Worm (Caenorhabditis elegans): Measurements from ENCODE around the gene ZK512.7.
A peak's percentile ranks its signal among the peaks of the same experiment; 100 is the strongest.

Gene ZK512.7

ce11 chrIII:9110270-9110669 is 28.2 kb downstream of the ZK512.7 start:
- TF ChIP-seq Y48G9A.11 (GFP tag; IDR thresholded peaks at IDR 0.05) (no peak), ctbp-1 (GFP tag; IDR thresholded peaks at IDR 0.05) (no peak), aha-1 (tag) (peak; percentile 31), pqm-1 (tag; optimal IDR thresholded peaks at IDR 0.05) (no peak), lir-3 (tag; optimal IDR thresholded peaks at IDR 0.05) (no peak), lsy-2 (tag; optimal IDR thresholded peaks at IDR 0.05) (no peak), hlh-11 (tag; optimal IDR thresholded peaks at IDR 0.05) (no peak), dve-1 (tag; optimal IDR thresholded peaks at IDR 0.05; ENCODE audit: insufficient read depth) (no peak), daf-16 (GFP tag; optimal IDR thresholded peaks at IDR 0.05) (no peak), daf-16 (tag; optimal IDR thresholded peaks at IDR 0.05) (peak; percentile 37), nhr-111 (GFP tag; optimal IDR thresholded peaks at IDR 0.05) (no peak), zfp-2 (tag; optimal IDR thresholded peaks at IDR 0.05) (no peak), mdt-29 (GFP tag; IDR thresholded peaks at IDR 0.05) (no peak)

DNA sequence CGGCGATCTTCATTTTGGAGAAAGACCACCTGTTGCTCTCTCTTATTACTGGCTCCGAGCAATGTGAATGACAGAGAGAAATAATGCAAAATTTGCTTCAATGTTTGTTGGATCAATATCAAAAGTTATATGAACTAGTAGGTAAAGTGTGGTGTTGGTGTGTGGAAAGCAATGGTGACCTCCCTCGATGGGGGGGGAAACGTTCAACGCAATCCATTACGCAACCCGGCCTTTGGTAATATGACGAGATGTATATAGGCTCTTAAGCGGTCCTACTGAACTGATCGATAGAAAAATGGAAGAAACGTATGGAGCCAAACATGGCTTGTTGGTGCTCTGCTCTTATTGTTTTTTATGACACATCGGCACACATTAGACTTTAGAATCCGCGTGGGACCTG is 28.8 kb downstream of the ZK512.7 start:
- no peak for TF ChIP-seq ctbp-1 (GFP tag; IDR thresholded peaks at IDR 0.05)

DNA sequence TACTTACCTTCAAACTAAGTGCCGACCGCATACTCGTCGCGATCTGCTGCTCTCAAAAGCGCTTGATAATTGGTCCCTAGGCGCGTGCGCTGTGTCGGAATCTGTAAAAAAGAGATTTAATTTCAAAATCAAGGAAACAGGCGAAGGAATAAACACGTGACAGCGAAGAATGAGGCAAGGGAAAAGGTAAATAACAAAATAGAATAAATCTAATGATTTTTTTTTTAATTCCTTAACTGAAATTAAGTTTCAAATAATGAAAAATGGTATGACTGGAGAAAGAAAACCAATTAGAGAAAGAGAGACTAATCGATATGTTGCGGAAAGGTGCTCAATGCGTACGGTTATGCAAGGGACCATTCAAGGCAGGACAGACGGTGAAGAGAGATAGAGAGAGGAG is 29.3 kb downstream of the ZK512.7 start, which contains the start of gene cya-1:
TSS of gene cya-1 (minus strand) at position 101 of the 400 bp plus-strand sequence.
- TF ChIP-seq lin-15B (tag; optimal IDR thresholded peaks at IDR 0.05) (no peak), F37D6.2 (tag; optimal IDR thresholded peaks at IDR 0.05) (no peak), daf-19 (GFP tag; conservative IDR thresholded peaks at IDR 0.05) (no peak), mes-2 (tag; optimal IDR thresholded peaks at IDR 0.05; ENCODE audit: poor library complexity, severe bottlenecking) (no peak), lin-1 (GFP tag; IDR thresholded peaks at IDR 0.05) (no peak), spr-3 (GFP tag; optimal IDR thresholded peaks at IDR 0.05) (no peak), sdz-12 (GFP tag; optimal IDR thresholded peaks at IDR 0.05) (no peak), F26F4.8 (GFP tag; conservative IDR thresholded peaks at IDR 0.05) (no peak), dmd-6 (GFP tag; IDR thresholded peaks at IDR 0.05) (no peak), set-16 (GFP tag; IDR thresholded peaks at IDR 0.05) (no peak), pha-4 (GFP tag; IDR thresholded peaks at IDR 0.05) (no peak), pha-4 (tag; optimal IDR thresholded peaks at IDR 0.05) (no peak), R02D3.7 (tag; optimal IDR thresholded peaks at IDR 0.05) (no peak), tra-1 (GFP tag; IDR thresholded peaks at IDR 0.05) (no peak), ztf-11 (tag; optimal IDR thresholded peaks at IDR 0.05) (no peak), spr-1 (tag; optimal IDR thresholded peaks at IDR 0.05) (no peak), aly-2 (tag; optimal IDR thresholded peaks at IDR 0.05) (no peak), fkh-10 (GFP tag; optimal IDR thresholded peaks at IDR 0.05) (no peak), egl-27 (tag; optimal IDR thresholded peaks at IDR 0.05) (no peak), zfp-2 (tag; optimal IDR thresholded peaks at IDR 0.05) (no peak), nhr-102 (tag; optimal IDR thresholded peaks at IDR 0.05) (no peak)

ce11 chrIII:9105653-9106052 is 32.8 kb downstream of the ZK512.7 start:
- TF ChIP-seq skn-1 (tag; optimal IDR thresholded peaks at IDR 0.05) (no peak), lin-39 (tag; optimal IDR thresholded peaks at IDR 0.05) (no peak), daf-8 (GFP tag; IDR thresholded peaks at IDR 0.05) (no peak), dve-1 (tag; optimal IDR thresholded peaks at IDR 0.05; ENCODE audit: insufficient read depth) (peak; percentile 15), hlh-30 (tag; optimal IDR thresholded peaks at IDR 0.05; ENCODE audit: insufficient read depth) (peak; percentile 9), ces-1 (GFP tag; optimal IDR thresholded peaks at IDR 0.05) (no peak), ceh-44 (GFP tag; IDR thresholded peaks at IDR 0.05) (no peak), tra-1 (GFP tag; IDR thresholded peaks at IDR 0.05) (no peak), pha-4 (GFP tag; IDR thresholded peaks at IDR 0.05) (no peak), pha-4 (tag; optimal IDR thresholded peaks at IDR 0.05) (no peak), nhr-11 (tag; optimal IDR thresholded peaks at IDR 0.05) (no peak), R02D3.7 (tag; optimal IDR thresholded peaks at IDR 0.05) (no peak)

Measured in whole organism, L4 larva.